Fruit fly (Drosophila melanogaster) whole organism, embryonic: ENCODE results near the gene Arc42.

Experiments used
- Adf1 ChIP-seq: fragments of 200-800 bp; sonication (Bioruptor generic); IDR thresholded peaks from 2 replicates; pipeline ENCODE4 v1.3.6; 2022; ENCODE audit warnings: missing biosample characterization, missing genetic modification characterization
- CG1024 ChIP-seq: fragments of 200-800 bp; sonication (Bioruptor generic); IDR thresholded peaks from 2 replicates; pipeline ENCODE4 v1.3.6; 2022; ENCODE audit warnings: missing biosample characterization, missing genetic modification characterization
- CG11085 ChIP-seq: fragments of 200-800 bp; sonication (Bioruptor generic); IDR thresholded peaks from 2 replicates; pipeline ENCODE4 v1.3.6; 2022; ENCODE audit warnings: missing biosample characterization, missing genetic modification characterization
- CG11560 ChIP-seq: fragments of 200-800 bp; sonication (Bioruptor generic); IDR thresholded peaks from 3 replicates; pipeline ENCODE4 v1.3.6; 2022; ENCODE audit warnings: missing biosample characterization, missing genetic modification characterization
- CG12155 ChIP-seq: fragments of 200-800 bp; sonication (Bioruptor generic); optimal IDR thresholded peaks from 3 replicates; lab custom pipeline; 2016; ENCODE audit warnings: missing biosample characterization, missing genetic modification characterization
- CG12219 ChIP-seq: fragments of 200-800 bp; sonication (Bioruptor generic); optimal IDR thresholded peaks from 3 replicates; lab custom pipeline; 2018; ENCODE audit warnings: missing biosample characterization, mild to moderate bottlenecking, missing genetic modification characterization
- CG12744 ChIP-seq: fragments of 200-800 bp; sonication (Bioruptor generic); optimal IDR thresholded peaks from 2 replicates; lab custom pipeline; 2016; ENCODE audit warnings: missing biosample characterization, missing genetic modification characterization
- CG14014 ChIP-seq: fragments of 200-800 bp; sonication (Bioruptor generic); IDR thresholded peaks from 2 replicates; pipeline ENCODE4 v1.3.6; 2022; ENCODE audit warnings: missing biosample characterization, missing genetic modification characterization
- CG15073 ChIP-seq: fragments of 200-800 bp; sonication (Bioruptor generic); optimal IDR thresholded peaks from 2 replicates; lab custom pipeline; 2016; ENCODE audit warnings: missing biosample characterization, missing genetic modification characterization
- CG15514 ChIP-seq: fragments of 200-800 bp; sonication (Bioruptor generic); optimal IDR thresholded peaks from 3 replicates; lab custom pipeline; 2017; ENCODE audit warnings: missing biosample characterization, missing genetic modification characterization, mild to moderate bottlenecking, moderate library complexity, missing genetic modification reagents
- CG17385 ChIP-seq: fragments of 200-800 bp; sonication (Bioruptor generic); optimal IDR thresholded peaks from 3 replicates; lab custom pipeline; 2018; ENCODE audit warnings: missing biosample characterization, mild to moderate bottlenecking, missing genetic modification characterization
- CG17912 ChIP-seq: fragments of 200-800 bp; sonication (Bioruptor generic); optimal IDR thresholded peaks from 2 replicates; lab custom pipeline; 2018; ENCODE audit warnings: missing biosample characterization, mild to moderate bottlenecking, missing genetic modification characterization
- CG32767 ChIP-seq: fragments of 200-800 bp; sonication (Bioruptor generic); IDR thresholded peaks from 2 replicates; pipeline ENCODE4 v1.3.6; 2022; ENCODE audit warnings: missing biosample characterization, missing genetic modification characterization
- CG6175 ChIP-seq: fragments of 200-800 bp; sonication (Bioruptor generic); IDR thresholded peaks from 3 replicates; pipeline ENCODE4 v1.3.6; 2022; ENCODE audit warnings: missing biosample characterization, missing genetic modification characterization
- CG6272 ChIP-seq: fragments of 200-800 bp; sonication (Bioruptor generic); IDR thresholded peaks from 2 replicates; pipeline ENCODE4 v1.3.6; 2022; ENCODE audit warnings: missing biosample characterization, missing genetic modification characterization
- CG7271 ChIP-seq: fragments of 200-800 bp; sonication (Bioruptor generic); optimal IDR thresholded peaks from 2 replicates; lab custom pipeline; 2018; ENCODE audit warnings: missing biosample characterization, mild to moderate bottlenecking, missing genetic modification characterization, moderate library complexity
- CG7745 ChIP-seq: fragments of 200-800 bp; sonication (Bioruptor generic); optimal IDR thresholded peaks from 2 replicates; lab custom pipeline; 2018; ENCODE audit warnings: missing biosample characterization, mild to moderate bottlenecking, missing genetic modification characterization, moderate library complexity
- CG7786 ChIP-seq: fragments of 200-800 bp; sonication (Bioruptor generic); optimal IDR thresholded peaks from 2 replicates; lab custom pipeline; 2016; ENCODE audit warnings: missing biosample characterization, missing genetic modification characterization
- CG7839 ChIP-seq: fragments of 200-800 bp; sonication (Bioruptor generic); optimal IDR thresholded peaks from 3 replicates; lab custom pipeline; 2018; ENCODE audit warnings: missing biosample characterization, mild to moderate bottlenecking, missing genetic modification characterization, moderate library complexity
- CG7987 ChIP-seq: fragments of 200-800 bp; sonication (Bioruptor generic); optimal IDR thresholded peaks from 2 replicates; lab custom pipeline; 2018; ENCODE audit warnings: missing biosample characterization, mild to moderate bottlenecking, missing genetic modification characterization, moderate library complexity
- CG8924 ChIP-seq: fragments of 200-800 bp; optimal IDR thresholded peaks from 3 replicates; lab custom pipeline; 2019; ENCODE audit warnings: missing biosample characterization, mild to moderate bottlenecking, missing genetic modification characterization, moderate library complexity
- CG8944 ChIP-seq: fragments of 200-800 bp; sonication (Bioruptor generic); optimal IDR thresholded peaks from 3 replicates; lab custom pipeline; 2016; ENCODE audit warnings: missing biosample characterization, missing genetic modification characterization
- Dip3 ChIP-seq: fragments of 200-800 bp; sonication (Bioruptor generic); optimal IDR thresholded peaks from 3 replicates; lab custom pipeline; 2016; ENCODE audit warnings: missing biosample characterization, missing genetic modification characterization
- Dp ChIP-seq: fragments of 200-800 bp; sonication (Bioruptor generic); optimal IDR thresholded peaks from 2 replicates; lab custom pipeline; 2018; ENCODE audit warnings: missing biosample characterization, mild to moderate bottlenecking, missing genetic modification characterization, moderate library complexity
- Ets65A ChIP-seq: fragments of 200-800 bp; sonication (Bioruptor generic); peaks from one replicate; lab custom pipeline; 2016; ENCODE audit warnings: missing biosample characterization, missing genetic modification characterization
- Fer2 ChIP-seq: fragments of 200-800 bp; sonication (Bioruptor generic); optimal IDR thresholded peaks from 2 replicates; lab custom pipeline; 2018; ENCODE audit warnings: missing biosample characterization, mild to moderate bottlenecking, missing genetic modification characterization, moderate library complexity
- Mes4 ChIP-seq: fragments of 200-800 bp; sonication (Bioruptor generic); optimal IDR thresholded peaks from 2 replicates; lab custom pipeline; 2016; ENCODE audit warnings: missing biosample characterization, missing genetic modification characterization
- NC2β ChIP-seq: fragments of 200-800 bp; sonication (Bioruptor generic); optimal IDR thresholded peaks from 2 replicates; lab custom pipeline; 2016; ENCODE audit warnings: missing biosample characterization, missing genetic modification characterization
- Pdp1 ChIP-seq, 2 experiments: fragments of 200-800 bp; sonication (Bioruptor generic); optimal IDR thresholded peaks; 3 replicates each; lab custom pipeline; 2016; ENCODE audit warnings: missing biosample characterization in 2 of 2, missing genetic modification characterization in 2 of 2, mild to moderate bottlenecking in 1 of 2, moderate library complexity in 1 of 2
- Ravus ChIP-seq: fragments of 200-800 bp; sonication (Bioruptor generic); IDR thresholded peaks from 2 replicates; pipeline ENCODE4 v1.3.6; 2022; ENCODE audit warnings: missing biosample characterization, missing genetic modification characterization
- Xbp1 ChIP-seq: fragments of 200-800 bp; sonication (Bioruptor generic); optimal IDR thresholded peaks from 3 replicates; lab custom pipeline; 2016; ENCODE audit warnings: missing biosample characterization, mild to moderate bottlenecking, missing genetic modification characterization
- amos ChIP-seq: fragments of 200-800 bp; sonication (Bioruptor generic); IDR thresholded peaks from 2 replicates; pipeline ENCODE4 v1.3.6; 2022; ENCODE audit warnings: missing biosample characterization, missing genetic modification characterization; ENCODE audit not compliant: partially characterized antibody
- aop ChIP-seq: fragments of 200-800 bp; sonication (Bioruptor generic); IDR thresholded peaks from 2 replicates; pipeline ENCODE4 v1.3.6; 2022; ENCODE audit warnings: missing biosample characterization, missing genetic modification characterization
- ara ChIP-seq: fragments of 200-800 bp; sonication (Bioruptor generic); IDR thresholded peaks from 2 replicates; pipeline ENCODE4 v1.3.6; 2022; ENCODE audit warnings: missing biosample characterization, missing genetic modification characterization
- cad ChIP-seq: fragments of >200 bp; optimal IDR thresholded peaks from 2 replicates; lab custom pipeline; 2017; ENCODE audit warnings: missing biosample characterization, missing genetic modification characterization
- danr ChIP-seq: fragments of 200-800 bp; sonication (Bioruptor generic); IDR thresholded peaks from 2 replicates; pipeline ENCODE4 v1.3.6; 2022; ENCODE audit warnings: missing biosample characterization, missing genetic modification characterization
- emc ChIP-seq: fragments of 200-800 bp; sonication (Bioruptor generic); optimal IDR thresholded peaks from 2 replicates; lab custom pipeline; 2016; ENCODE audit warnings: missing biosample characterization, missing genetic modification characterization
- esg ChIP-seq: fragments of 200-800 bp; sonication (Bioruptor generic); conservative IDR thresholded peaks from 2 replicates; pipeline ENCODE4 v1.3.6; 2022; ENCODE audit warnings: missing biosample characterization, missing genetic modification characterization
- gem ChIP-seq: fragments of 200-800 bp; sonication (Bioruptor generic); optimal IDR thresholded peaks from 2 replicates; lab custom pipeline; 2019; ENCODE audit warnings: missing biosample characterization, mild to moderate bottlenecking, missing genetic modification characterization, moderate library complexity
- grn ChIP-seq: fragments of 200-800 bp; sonication (Bioruptor generic); optimal IDR thresholded peaks from 3 replicates; lab custom pipeline; 2017; ENCODE audit warnings: missing biosample characterization, missing genetic modification characterization
- gsb ChIP-seq: fragments of 200-800 bp; sonication (Bioruptor generic); IDR thresholded peaks from 2 replicates; pipeline ENCODE4 v1.3.6; 2022; ENCODE audit warnings: missing biosample characterization, missing genetic modification characterization
- hkb ChIP-seq, 2 experiments: fragments of 200-800 bp in 1 of 2; fragments of >200 bp in 1 of 2; sonication (Bioruptor generic) in 1 of 2; IDR thresholded peaks in 1 of 2; optimal IDR thresholded peaks in 1 of 2; 2 replicates each; pipeline versions ENCODE4 v1.3.6 to Lab custom; 2017 to 2022; ENCODE audit warnings: missing biosample characterization in 1 of 2, missing genetic modification characterization in 1 of 2
- kay ChIP-seq: fragments of 200-800 bp; sonication (Bioruptor generic); optimal IDR thresholded peaks from 2 replicates; lab custom pipeline; 2016; ENCODE audit warnings: missing biosample characterization, missing genetic modification characterization
- knrl ChIP-seq: fragments of 200-800 bp; sonication (Bioruptor generic); IDR thresholded peaks from 3 replicates; pipeline ENCODE4 v1.3.6; 2022; ENCODE audit warnings: missing biosample characterization, missing genetic modification characterization; ENCODE audit not compliant: partially characterized antibody
- lilli ChIP-seq: fragments of 200-800 bp; sonication (Bioruptor generic); optimal IDR thresholded peaks from 3 replicates; lab custom pipeline; 2016; ENCODE audit warnings: missing biosample characterization, missing genetic modification characterization
- mam ChIP-seq: fragments of 200-800 bp; sonication (Bioruptor generic); optimal IDR thresholded peaks from 3 replicates; lab custom pipeline; 2016; ENCODE audit warnings: missing biosample characterization, missing genetic modification characterization
- phol ChIP-seq: fragments of 200-800 bp; sonication (Bioruptor generic); optimal IDR thresholded peaks from 3 replicates; lab custom pipeline; 2018; ENCODE audit warnings: missing biosample characterization, mild to moderate bottlenecking, missing genetic modification characterization, moderate library complexity
- slbo ChIP-seq: fragments of 200-800 bp; sonication (Bioruptor generic); IDR thresholded peaks from 2 replicates; pipeline ENCODE4 v1.3.6; 2022; ENCODE audit warnings: missing biosample characterization, missing genetic modification characterization
- slp2 ChIP-seq: fragments of 200-800 bp; sonication (Bioruptor generic); optimal IDR thresholded peaks from 2 replicates; lab custom pipeline; 2016; ENCODE audit warnings: missing biosample characterization, missing genetic modification characterization
- vnd ChIP-seq: fragments of 200-800 bp; sonication (Bioruptor generic); IDR thresholded peaks from 3 replicates; pipeline ENCODE4 v1.3.6; 2022; ENCODE audit warnings: missing biosample characterization, missing genetic modification characterization; ENCODE audit not compliant: partially characterized antibody

Arc42 gene

DNA sequence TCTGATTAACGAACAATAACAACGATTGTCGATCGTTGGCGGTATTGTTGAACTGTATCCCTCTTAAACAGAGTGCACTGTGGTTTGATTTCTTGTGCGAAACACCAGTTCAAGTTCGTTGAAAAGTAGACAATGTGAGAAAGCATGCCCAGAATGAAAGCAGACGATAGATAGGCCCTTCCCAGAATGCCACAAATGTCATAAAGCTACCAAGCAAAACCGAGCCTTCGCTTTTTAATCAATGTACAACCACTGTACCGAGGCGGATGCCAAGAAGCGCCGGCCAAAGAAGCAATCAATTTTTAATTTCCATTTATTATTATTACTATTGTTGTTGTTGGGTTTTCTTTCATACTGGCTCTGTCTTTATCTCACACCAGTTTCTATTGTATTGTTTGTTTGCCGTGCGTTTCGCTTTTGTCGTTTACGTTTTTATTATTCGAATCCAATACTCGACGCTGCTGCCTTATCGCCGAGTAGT is 31.4 kb downstream of the Arc42 start (continued):
- TF ChIP-seq CG7745 (tag; lab: Kevin White, UChicago): no peak
- TF ChIP-seq danr (GFP tag; lab: Robert Waterston, UW): peak; percentile 25; the same call in 1 of the 2 replicates
- TF ChIP-seq gem (tag; lab: Kevin White, UChicago): peak; percentile 89
- no peak for TF ChIP-seq knrl (GFP tag; lab: Robert Waterston, UW)
- no peak for TF ChIP-seq amos
- peak; percentile 81 for TF ChIP-seq CG14014 (GFP tag; lab: Robert Waterston, UW)
- TF ChIP-seq grn (GFP tag; lab: Kevin White, UChicago): no peak
- no peak for TF ChIP-seq Dp (GFP tag; lab: Kevin White, UChicago)
- peak; percentile 76 for TF ChIP-seq Adf1 (GFP tag; lab: Robert Waterston, UW)
- TF ChIP-seq Mes4 (GFP tag; lab: Kevin White, UChicago): peak; percentile 42
- TF ChIP-seq emc (GFP tag; lab: Kevin White, UChicago): peak; percentile 34
- TF ChIP-seq CG6272: peak; percentile 58; the same call in 1 of the 2 replicates
- TF ChIP-seq NC2β (GFP tag; lab: Kevin White, UChicago): peak; percentile 61
- TF ChIP-seq phol (tag; lab: Kevin White, UChicago): peak; percentile 76
- TF ChIP-seq CG7987 (GFP tag; lab: Kevin White, UChicago): peak; percentile 37
- no peak for TF ChIP-seq cad (GFP tag; lab: Kevin White, UChicago)
- peak; percentile 93 for TF ChIP-seq slbo (GFP tag; lab: Robert Waterston, UW)
- TF ChIP-seq CG6175 (GFP tag; lab: Robert Waterston, UW): peak; percentile 57; the same call in 1 of the 3 replicates
- peak; percentile 89 for TF ChIP-seq mam (GFP tag; lab: Kevin White, UChicago)
- TF ChIP-seq Ets65A (GFP tag; lab: Kevin White, UChicago): peak; percentile 57
- peak; percentile 78 for TF ChIP-seq CG8944 (GFP tag; lab: Kevin White, UChicago)
- peak; percentile 85 for TF ChIP-seq Xbp1 (GFP tag; lab: Kevin White, UChicago)
- TF ChIP-seq esg (GFP tag; lab: Robert Waterston, UW): peak; percentile 78
- TF ChIP-seq CG15514: peak; percentile 74
- TF ChIP-seq hkb (optimal IDR thresholded peaks at IDR 0.05; lab: Kevin White, UChicago): no peak
- TF ChIP-seq hkb (GFP tag; IDR thresholded peaks at IDR 0.05; lab: Robert Waterston, UW): peak; percentile 87
- TF ChIP-seq CG17385 (GFP tag; lab: Kevin White, UChicago): peak; percentile 79
- TF ChIP-seq CG8924 (tag; lab: Kevin White, UChicago): peak; percentile 84
- TF ChIP-seq lilli (GFP tag; lab: Kevin White, UChicago): peak; percentile 91
- no peak for TF ChIP-seq aop (GFP tag; lab: Robert Waterston, UW)
- TF ChIP-seq Pdp1 (GFP tag; optimal IDR thresholded peaks at IDR 0.05; lab: Kevin White, UChicago): peak; percentile 60 to 77
- peak; percentile 78 for TF ChIP-seq CG7839 (tag; lab: Kevin White, UChicago)
- peak; percentile 77 for TF ChIP-seq CG7786
- peak; percentile 22; the same call in 1 of the 2 replicates for TF ChIP-seq Ravus (GFP tag; lab: Robert Waterston, UW)
- peak; percentile 82 for TF ChIP-seq ara (GFP tag; lab: Robert Waterston, UW)
- TF ChIP-seq CG11085: peak; percentile 66
- TF ChIP-seq CG12219 (GFP tag; lab: Kevin White, UChicago): peak; percentile 87
- peak; percentile 60; the same call in 2 of the 3 replicates for TF ChIP-seq CG11560 (tag; lab: Robert Waterston, UW)
- peak; percentile 69 for TF ChIP-seq CG12744
- no peak for TF ChIP-seq CG7271
- TF ChIP-seq CG15073 (GFP tag; lab: Kevin White, UChicago): peak; percentile 16
- TF ChIP-seq CG12155 (GFP tag; lab: Kevin White, UChicago): peak; percentile 82
- peak; percentile 51 for TF ChIP-seq Dip3
- no peak for TF ChIP-seq vnd (GFP tag; lab: Robert Waterston, UW)
- peak; percentile 83; the same call in 1 of the 2 replicates for TF ChIP-seq CG32767 (GFP tag; lab: Robert Waterston, UW)
- no peak for TF ChIP-seq CG17912 (GFP tag; lab: Kevin White, UChicago)
- TF ChIP-seq slp2: peak; percentile 78
- no peak for TF ChIP-seq Fer2
- peak; percentile 68; the same call in 1 of the 2 replicates for TF ChIP-seq CG1024 (GFP tag; lab: Robert Waterston, UW)
- peak; percentile 65 for TF ChIP-seq kay (GFP tag; lab: Kevin White, UChicago)
- peak; percentile 85 for TF ChIP-seq gsb (GFP tag; lab: Robert Waterston, UW)
